Fruit fly (Drosophila melanogaster) whole organism: ENCODE data around the gene CG34376.

Source experiments
- CG8478 ChIP-seq: fragments of >200 bp; optimal IDR thresholded peaks from 2 replicates; lab custom pipeline; 2018; ENCODE audit warnings: inconsistent platforms
- pan ChIP-seq: fragments of >200 bp; optimal IDR thresholded peaks from 2 replicates; lab custom pipeline; 2017
- psq ChIP-seq: fragments of >200 bp; optimal IDR thresholded peaks from 2 replicates; lab custom pipeline; 2017

DNA sequence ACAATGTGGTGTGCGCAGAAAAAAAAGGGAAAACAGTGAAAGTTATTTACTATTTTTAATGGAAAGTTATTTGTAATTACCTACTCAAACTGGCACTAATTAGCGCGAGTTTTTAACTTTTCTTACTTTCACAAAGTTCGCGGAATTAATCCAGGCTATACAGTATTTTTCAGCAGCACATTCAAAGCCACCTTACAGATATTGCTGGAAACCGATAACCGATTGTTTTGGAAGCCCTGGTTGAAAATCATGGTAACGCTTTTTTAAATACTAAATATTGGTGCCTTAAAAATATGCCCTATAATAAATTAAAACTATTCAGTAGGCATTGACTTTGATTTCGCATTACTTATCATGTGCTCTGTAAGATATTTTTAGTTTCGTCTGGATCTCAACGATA, 44.9 kb downstream of the CG34376 start, which contains the start of gene tHMG2:
- TF ChIP-seq CG8478 (lab: Kevin White, UChicago) (no peak), pan (lab: Kevin White, UChicago) (no peak), psq (no peak)
